Fruit fly (Drosophila melanogaster) whole organism, embryonic: ENCODE measurements around the gene ct.

Experiments
- Abd-B ChIP-seq: fragments of 200-800 bp; sonication (Bioruptor generic); optimal IDR thresholded peaks from 2 replicates; lab custom pipeline; 2018; ENCODE audit warnings: missing biosample characterization, mild to moderate bottlenecking, missing genetic modification characterization, moderate library complexity
- Awh ChIP-seq: fragments of 200-800 bp; sonication (Bioruptor generic); IDR thresholded peaks from 2 replicates; pipeline ENCODE4, ENCODE4 v1.3.6; 2022; ENCODE audit warnings: missing biosample characterization, missing genetic modification characterization
- BEAF-32 ChIP-seq: fragments of 200-800 bp; sonication (Bioruptor generic); optimal IDR thresholded peaks from 3 replicates; lab custom pipeline; 2017; ENCODE audit warnings: missing biosample characterization, missing genetic modification characterization, mild to moderate bottlenecking, moderate library complexity, missing genetic modification reagents
- CG10147 ChIP-seq: fragments of 200-800 bp; sonication (Bioruptor generic); optimal IDR thresholded peaks from 2 replicates; lab custom pipeline; 2019; ENCODE audit warnings: missing biosample characterization, mild to moderate bottlenecking, missing genetic modification characterization, moderate library complexity
- CG10321 ChIP-seq: fragments of 200-800 bp; sonication (Bioruptor generic); IDR thresholded peaks from 2 replicates; pipeline ENCODE4 v1.3.6; 2022; ENCODE audit warnings: missing biosample characterization, missing genetic modification characterization
- CG10431 ChIP-seq: fragments of 200-800 bp; sonication (Bioruptor generic); optimal IDR thresholded peaks from 3 replicates; lab custom pipeline; 2018; ENCODE audit warnings: missing biosample characterization, mild to moderate bottlenecking, missing genetic modification characterization
- CG13424 ChIP-seq: fragments of 200-800 bp; sonication (Bioruptor generic); optimal IDR thresholded peaks from 2 replicates; lab custom pipeline; 2019; ENCODE audit warnings: missing biosample characterization, mild to moderate bottlenecking, missing genetic modification characterization, moderate library complexity
- CG13624 ChIP-seq: fragments of 200-800 bp; sonication (Bioruptor generic); optimal IDR thresholded peaks from 2 replicates; lab custom pipeline; 2016; ENCODE audit warnings: missing biosample characterization, missing genetic modification characterization
- CG15073 ChIP-seq: fragments of 200-800 bp; sonication (Bioruptor generic); optimal IDR thresholded peaks from 2 replicates; lab custom pipeline; 2016; ENCODE audit warnings: missing biosample characterization, missing genetic modification characterization
- CG17359 ChIP-seq: fragments of 200-800 bp; sonication (Bioruptor generic); optimal IDR thresholded peaks from 3 replicates; lab custom pipeline; 2018; ENCODE audit warnings: missing biosample characterization, mild to moderate bottlenecking, missing genetic modification characterization, moderate library complexity
- CG17385 ChIP-seq: fragments of 200-800 bp; sonication (Bioruptor generic); optimal IDR thresholded peaks from 3 replicates; lab custom pipeline; 2018; ENCODE audit warnings: missing biosample characterization, mild to moderate bottlenecking, missing genetic modification characterization
- CG17912 ChIP-seq: fragments of 200-800 bp; sonication (Bioruptor generic); optimal IDR thresholded peaks from 2 replicates; lab custom pipeline; 2018; ENCODE audit warnings: missing biosample characterization, mild to moderate bottlenecking, missing genetic modification characterization
- CG18619 ChIP-seq: fragments of 200-800 bp; sonication (Bioruptor generic); optimal IDR thresholded peaks from 3 replicates; lab custom pipeline; 2017; ENCODE audit warnings: missing biosample characterization, mild to moderate bottlenecking, missing genetic modification characterization
- CG2678 ChIP-seq: fragments of 200-800 bp; sonication (Bioruptor generic); optimal IDR thresholded peaks from 3 replicates; lab custom pipeline; 2019; ENCODE audit warnings: missing biosample characterization, mild to moderate bottlenecking, missing genetic modification characterization, moderate library complexity
- CG2889 ChIP-seq: fragments of 200-800 bp; sonication (Bioruptor generic); IDR thresholded peaks from 3 replicates; pipeline ENCODE4 v1.3.6; 2022; ENCODE audit warnings: missing biosample characterization, missing genetic modification characterization
- CG31365 ChIP-seq: fragments of 200-800 bp; sonication (Bioruptor generic); optimal IDR thresholded peaks from 2 replicates; lab custom pipeline; 2018; ENCODE audit warnings: missing biosample characterization, mild to moderate bottlenecking, missing genetic modification characterization
- CG3847 ChIP-seq: fragments of 200-800 bp; sonication (Bioruptor generic); IDR thresholded peaks from 2 replicates; pipeline ENCODE4 v1.3.6; 2022; ENCODE audit warnings: missing biosample characterization, missing genetic modification characterization
- CG4730 ChIP-seq: fragments of 200-800 bp; sonication (Bioruptor generic); IDR thresholded peaks from 2 replicates; pipeline ENCODE4 v1.3.6; 2022; ENCODE audit warnings: missing biosample characterization, missing genetic modification characterization
- CG7556 ChIP-seq: fragments of 200-800 bp; sonication (Bioruptor generic); optimal IDR thresholded peaks from 2 replicates; lab custom pipeline; 2017; ENCODE audit warnings: missing biosample characterization, mild to moderate bottlenecking, missing genetic modification characterization
- CG9215 ChIP-seq: fragments of 200-800 bp; sonication (Bioruptor generic); IDR thresholded peaks from 2 replicates; pipeline ENCODE4 v1.3.6; 2022; ENCODE audit warnings: missing biosample characterization, missing genetic modification characterization
- CG9932 ChIP-seq: fragments of 200-800 bp; sonication (Bioruptor generic); IDR thresholded peaks from 2 replicates; pipeline ENCODE4 v1.3.6; 2022; ENCODE audit warnings: missing biosample characterization, missing genetic modification characterization
- CTCF ChIP-seq: fragments of 200-800 bp; sonication (Bioruptor generic); optimal IDR thresholded peaks from 2 replicates; lab custom pipeline; 2017; ENCODE audit warnings: missing biosample characterization, mild to moderate bottlenecking, missing genetic modification characterization, moderate library complexity
- Deaf1 ChIP-seq: fragments of 200-800 bp; optimal IDR thresholded peaks from 3 replicates; lab custom pipeline; 2019; ENCODE audit warnings: missing biosample characterization, mild to moderate bottlenecking, missing genetic modification characterization, moderate library complexity
- Dref ChIP-seq: fragments of 200-800 bp; sonication (Bioruptor generic); IDR thresholded peaks from 2 replicates; pipeline ENCODE4 v1.3.6; 2022; ENCODE audit warnings: missing biosample characterization, missing genetic modification characterization
- E2f1 ChIP-seq: fragments of 200-800 bp; sonication (Bioruptor generic); IDR thresholded peaks from 2 replicates; pipeline ENCODE4 v1.3.6; 2022; ENCODE audit warnings: missing biosample characterization, missing genetic modification characterization
- E2f2 ChIP-seq: fragments of 200-800 bp; sonication (Bioruptor generic); IDR thresholded peaks from 2 replicates; pipeline ENCODE4 v1.3.6; 2022; ENCODE audit warnings: missing biosample characterization, missing genetic modification characterization
- Ets65A ChIP-seq: fragments of 200-800 bp; sonication (Bioruptor generic); peaks from one replicate; lab custom pipeline; 2016; ENCODE audit warnings: missing biosample characterization, missing genetic modification characterization
- Gug ChIP-seq: fragments of 200-800 bp; sonication (Bioruptor generic); IDR thresholded peaks from 4 replicates; pipeline ENCODE4 v1.3.6; 2022; ENCODE audit warnings: missing biosample characterization, missing genetic modification characterization
- H15 ChIP-seq: fragments of 200-800 bp; sonication (Bioruptor generic); IDR thresholded peaks from 3 replicates; pipeline ENCODE4 v1.3.6; 2022; ENCODE audit warnings: missing biosample characterization, missing genetic modification characterization
- Hr51 ChIP-seq, 2 experiments: fragments of 200-800 bp; sonication (Bioruptor generic); optimal IDR thresholded peaks; 2 replicates in 1 of 2; 3 replicates in 1 of 2; lab custom pipeline; 2016 to 2018; ENCODE audit warnings: missing biosample characterization in 2 of 2, missing genetic modification characterization in 2 of 2, mild to moderate bottlenecking in 1 of 2, moderate library complexity in 1 of 2
- Jarid2 ChIP-seq: fragments of 200-800 bp; sonication (Bioruptor generic); optimal IDR thresholded peaks from 3 replicates; lab custom pipeline; 2017; ENCODE audit warnings: mild to moderate bottlenecking, missing biosample characterization, missing genetic modification reagents, missing genetic modification characterization
- Meics ChIP-seq: fragments of 200-800 bp; sonication (Bioruptor generic); optimal IDR thresholded peaks from 2 replicates; lab custom pipeline; 2017; ENCODE audit warnings: missing biosample characterization, mild to moderate bottlenecking, missing genetic modification characterization
- Nf-YC ChIP-seq: fragments of 200-800 bp; optimal IDR thresholded peaks from 3 replicates; lab custom pipeline; 2019; ENCODE audit warnings: missing biosample characterization, mild to moderate bottlenecking, missing genetic modification characterization, moderate library complexity
- Ptx1 ChIP-seq: fragments of 200-800 bp; sonication (Bioruptor generic); IDR thresholded peaks from 2 replicates; pipeline ENCODE4 v1.3.6; 2022; ENCODE audit warnings: missing biosample characterization, missing genetic modification characterization
- Six4 ChIP-seq: fragments of 200-800 bp; sonication (Bioruptor generic); optimal IDR thresholded peaks from 2 replicates; lab custom pipeline; 2016; ENCODE audit warnings: missing biosample characterization, missing genetic modification characterization
- Sox102F ChIP-seq: fragments of 200-800 bp; sonication (Bioruptor generic); optimal IDR thresholded peaks from 2 replicates; lab custom pipeline; 2018; ENCODE audit warnings: missing biosample characterization, mild to moderate bottlenecking, missing genetic modification characterization, moderate library complexity
- Taf1 ChIP-seq: fragments of 200-800 bp; sonication (Bioruptor generic); IDR thresholded peaks from 2 replicates; pipeline ENCODE4 v1.3.6; 2022; ENCODE audit warnings: missing biosample characterization, missing genetic modification characterization
- al ChIP-seq: fragments of 200-800 bp; sonication (Bioruptor generic); IDR thresholded peaks from 2 replicates; pipeline ENCODE4 v1.3.6; 2022; ENCODE audit warnings: missing biosample characterization, missing genetic modification characterization
- ato ChIP-seq: fragments of 200-800 bp; sonication (Bioruptor generic); IDR thresholded peaks from 2 replicates; pipeline ENCODE4 v1.3.6; 2022; ENCODE audit warnings: missing biosample characterization, missing genetic modification characterization; ENCODE audit not compliant: partially characterized antibody
- dati ChIP-seq: fragments of 200-800 bp; sonication (Bioruptor generic); IDR thresholded peaks from 2 replicates; pipeline ENCODE4 v1.3.6; 2022; ENCODE audit warnings: missing biosample characterization, missing genetic modification characterization
- fd3F ChIP-seq: fragments of 200-800 bp; sonication (Bioruptor generic); optimal IDR thresholded peaks from 2 replicates; lab custom pipeline; 2018; ENCODE audit warnings: missing biosample characterization, mild to moderate bottlenecking, missing genetic modification characterization, moderate library complexity
- fd96Cb ChIP-seq: fragments of 200-800 bp; sonication (Bioruptor generic); optimal IDR thresholded peaks from 2 replicates; lab custom pipeline; 2018; ENCODE audit warnings: missing biosample characterization, mild to moderate bottlenecking, missing genetic modification characterization, moderate library complexity
- hkb ChIP-seq, 2 experiments: fragments of 200-800 bp in 1 of 2; fragments of >200 bp in 1 of 2; sonication (Bioruptor generic) in 1 of 2; IDR thresholded peaks in 1 of 2; optimal IDR thresholded peaks in 1 of 2; 2 replicates each; pipeline versions ENCODE4 v1.3.6 to Lab custom; 2017 to 2022; ENCODE audit warnings: missing biosample characterization in 1 of 2, missing genetic modification characterization in 1 of 2
- lmd ChIP-seq: fragments of 200-800 bp; sonication (Bioruptor generic); IDR thresholded peaks from 2 replicates; pipeline ENCODE4 v1.3.6; 2022; ENCODE audit warnings: missing biosample characterization, missing genetic modification characterization
- nmo ChIP-seq: fragments of 200-800 bp; sonication (Bioruptor generic); optimal IDR thresholded peaks from 2 replicates; lab custom pipeline; 2018; ENCODE audit warnings: missing biosample characterization, mild to moderate bottlenecking, missing genetic modification characterization, moderate library complexity
- pan ChIP-seq, 4 experiments: fragments of >200 bp in 3 of 4; fragments of 200-800 bp in 1 of 4; sonication (Bioruptor generic) in 1 of 4; optimal IDR thresholded peaks in 3 of 4; IDR thresholded peaks in 1 of 4; 2 replicates each; pipeline versions ENCODE4 v1.3.6 to Lab custom; 2017 to 2022; ENCODE audit warnings: missing biosample characterization in 2 of 4, missing genetic modification characterization in 2 of 4, mixed read lengths in 1 of 4
- row ChIP-seq: fragments of 200-800 bp; sonication (Bioruptor generic); IDR thresholded peaks from 3 replicates; pipeline ENCODE4 v1.3.6; 2022; ENCODE audit warnings: missing biosample characterization, missing genetic modification characterization
- vfl ChIP-seq: fragments of 200-800 bp; sonication (Bioruptor generic); optimal IDR thresholded peaks from 2 replicates; lab custom pipeline; 2016; ENCODE audit warnings: missing biosample characterization, missing genetic modification characterization
- vnd ChIP-seq: fragments of 200-800 bp; sonication (Bioruptor generic); IDR thresholded peaks from 3 replicates; pipeline ENCODE4 v1.3.6; 2022; ENCODE audit warnings: missing biosample characterization, missing genetic modification characterization; ENCODE audit not compliant: partially characterized antibody

Gene ct

dm6 chrX:7666613-7667202 is 58.5 kb downstream of the ct start (continued):
- TF ChIP-seq Awh (no peak), CG13424 (tag; lab: Kevin White, UChicago) (peak; percentile 28), pan (optimal IDR thresholded peaks at IDR 0.05; lab: Kevin White, UChicago) (no peak), pan (GFP tag; optimal IDR thresholded peaks at IDR 0.05 in 1 of 2, IDR thresholded peaks at IDR 0.05 in 1 of 2) (peak in 1 of 2 experiments; percentile 37), Ptx1 (GFP tag; lab: Robert Waterston, UW) (peak; percentile 44), CG2889 (GFP tag; lab: Robert Waterston, UW) (0 out of 3 replicates have a peak, but pooled peaks have one; percentile 13), CG17912 (GFP tag; lab: Kevin White, UChicago) (no peak), Hr51 (GFP tag; optimal IDR thresholded peaks at IDR 0.05; lab: Kevin White, UChicago) (no peak), ato (GFP tag; lab: Robert Waterston, UW) (no peak), Sox102F (GFP tag; lab: Kevin White, UChicago) (peak; percentile 18), E2f2 (GFP tag; lab: Robert Waterston, UW) (no peak), CG2678 (tag; lab: Kevin White, UChicago) (peak; percentile 56), al (GFP tag; lab: Robert Waterston, UW) (0 out of 2 replicates have a peak, but pooled peaks have one; percentile 39), CG3847 (GFP tag; lab: Robert Waterston, UW) (peak; percentile 31), CG10431 (GFP tag; lab: Kevin White, UChicago) (no peak), Deaf1 (tag; lab: Kevin White, UChicago) (no peak), vnd (GFP tag; lab: Robert Waterston, UW) (0 out of 3 replicates have a peak, but pooled peaks have one; percentile 21), CG17385 (GFP tag; lab: Kevin White, UChicago) (peak; percentile 31), nmo (GFP tag; lab: Kevin White, UChicago) (no peak), fd96Cb (peak; percentile 5), Taf1 (0 out of 2 replicates have a peak, but pooled peaks have one; percentile 20), Six4 (GFP tag; lab: Kevin White, UChicago) (no peak), CTCF (GFP tag; lab: Kevin White, UChicago) (no peak), CG15073 (no peak), Abd-B (GFP tag; lab: Kevin White, UChicago) (no peak), hkb (optimal IDR thresholded peaks at IDR 0.05; lab: Kevin White, UChicago) (no peak), hkb (GFP tag; IDR thresholded peaks at IDR 0.05; lab: Robert Waterston, UW) (0 out of 2 replicates have a peak, but pooled peaks have one; percentile 15), CG9932 (GFP tag; lab: Robert Waterston, UW) (peak; percentile 65), CG7556 (GFP tag; lab: Kevin White, UChicago) (no peak), Gug (GFP tag; lab: Robert Waterston, UW) (peak; percentile 18; the same call in 1 of the 4 replicates), fd3F (GFP tag; lab: Kevin White, UChicago) (no peak), BEAF-32 (GFP tag; lab: Kevin White, UChicago) (peak; percentile 33), E2f1 (GFP tag; lab: Robert Waterston, UW) (peak; percentile 36; the same call in 1 of the 2 replicates), CG10321 (GFP tag; lab: Robert Waterston, UW) (no peak), Meics (GFP tag; lab: Kevin White, UChicago) (peak; percentile 18), H15 (peak; percentile 21; the same call in 1 of the 3 replicates), CG31365 (tag; lab: Kevin White, UChicago) (no peak), Nf-YC (tag; lab: Kevin White, UChicago) (no peak), CG10147 (GFP tag; lab: Kevin White, UChicago) (peak; percentile 1), CG13624 (peak; percentile 4), dati (GFP tag; lab: Robert Waterston, UW) (no peak), CG4730 (GFP tag; lab: Robert Waterston, UW) (0 out of 2 replicates have a peak, but pooled peaks have one; percentile 18), Jarid2 (GFP tag; lab: Kevin White, UChicago) (no peak), CG17359 (tag; lab: Kevin White, UChicago) (peak; percentile 41), CG18619 (GFP tag; lab: Kevin White, UChicago) (no peak), CG9215 (GFP tag; lab: Robert Waterston, UW) (peak; percentile 39; the same call in 1 of the 2 replicates), Ets65A (GFP tag; lab: Kevin White, UChicago) (peak; percentile 83), Dref (GFP tag; lab: Robert Waterston, UW) (no peak), row (GFP tag; lab: Robert Waterston, UW) (peak; percentile 51), vfl (GFP tag; lab: Kevin White, UChicago) (no peak), lmd (GFP tag; lab: Robert Waterston, UW) (peak; percentile 37; the same call in 1 of the 2 replicates)
